Worm (Caenorhabditis elegans) whole organism, mixed stage, embryonic: ENCODE data around the gene dhc-3.

Experiments
- blmp-1 ChIP-seq: fragments of 150-350 bp; optimal IDR thresholded peaks from 2 replicates; lab custom pipeline; 2014; ENCODE audit warnings: missing biosample characterization, missing genetic modification characterization
- ces-1 ChIP-seq: fragments of 150-350 bp; optimal IDR thresholded peaks from 2 replicates; lab custom pipeline; 2014; ENCODE audit warnings: missing biosample characterization, missing genetic modification reagents, missing genetic modification characterization
- lin-13 ChIP-seq: fragments of 150-350 bp; optimal IDR thresholded peaks from 2 replicates; lab custom pipeline; 2014; ENCODE audit warnings: missing biosample characterization, missing genetic modification characterization
- snpc-4 ChIP-seq: fragments of 150-350 bp; optimal IDR thresholded peaks from 2 replicates; lab custom pipeline; 2014; ENCODE audit warnings: missing biosample characterization, missing genetic modification characterization
- tbx-8 ChIP-seq: fragments of 200-800 bp; sonication (Bioruptor generic); optimal IDR thresholded peaks from 2 replicates; lab custom pipeline; 2018; ENCODE audit warnings: mild to moderate bottlenecking, missing genetic modification characterization, moderate library complexity, missing compliant biosample characterization
- unc-62 ChIP-seq: fragments of 150-350 bp; optimal IDR thresholded peaks from 2 replicates; lab custom pipeline; 2014; ENCODE audit warnings: missing biosample characterization, missing genetic modification reagents, missing genetic modification characterization

- TF ChIP-seq tbx-8 (GFP tag; lab: Kevin White, UChicago) (no peak), unc-62 (GFP tag; lab: Kevin White, UChicago) (no peak), ces-1 (GFP tag; lab: Kevin White, UChicago) (no peak), blmp-1 (tag; lab: Kevin White, UChicago) (no peak), snpc-4 (tag; lab: Kevin White, UChicago) (no peak), lin-13 (tag; lab: Kevin White, UChicago) (no peak)
Measured at ce11 chrV:13162885-13163284, 24.1 kb downstream of the dhc-3 start.
